Worm (Caenorhabditis elegans): ENCODE data around the gene srh-171.

srh-171 gene

ce11 chrV:19987684-19988083, 22.2 kb downstream of the srh-171 start, which contains the start of gene sri-67:
Gene sri-67, plus strand, starts transcription at chrV:19987984.
- no peak for TF ChIP-seq lin-32 (GFP tag; optimal IDR thresholded peaks at IDR 0.05)
- TF ChIP-seq ham-2 (GFP tag; optimal IDR thresholded peaks at IDR 0.05) = no peak
- TF ChIP-seq flh-1 (GFP tag; optimal IDR thresholded peaks at IDR 0.05) = no peak
- no peak for TF ChIP-seq bed-3 (GFP tag; optimal IDR thresholded peaks at IDR 0.05)
- TF ChIP-seq nhr-12 (tag; optimal IDR thresholded peaks at IDR 0.05) = no peak
- no peak for TF ChIP-seq nhr-76 (tag; optimal IDR thresholded peaks at IDR 0.05)
- no peak for TF ChIP-seq snpc-4 (tag; optimal IDR thresholded peaks at IDR 0.05)
- TF ChIP-seq cnd-1 (tag; optimal IDR thresholded peaks at IDR 0.05) = no peak

DNA sequence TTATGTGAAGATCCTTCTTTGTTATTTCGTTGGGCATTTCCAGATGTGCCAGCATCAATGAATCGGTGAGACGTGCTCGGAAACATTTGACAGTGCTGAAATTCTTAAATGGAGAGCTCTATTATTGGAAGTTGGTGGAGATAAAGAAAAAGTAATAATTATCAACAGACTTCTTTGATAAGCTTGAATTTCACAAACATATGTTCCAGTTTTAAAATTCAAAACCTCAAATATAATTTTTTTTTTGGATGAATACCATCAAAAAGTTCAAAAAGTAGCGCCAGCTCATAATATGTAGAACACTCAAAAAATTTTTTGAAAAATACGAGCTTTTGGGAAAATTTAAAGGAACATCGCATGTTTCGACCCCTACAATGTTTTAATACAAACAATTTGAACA, 28.6 kb downstream of the srh-171 start, which contains the start of gene Y60A3A.25:
TSS of gene Y60A3A.25 (minus strand) at position 101 of the 400 bp plus-strand sequence.
- no peak for TF ChIP-seq nhr-237 (tag; optimal IDR thresholded peaks at IDR 0.05)
- TF ChIP-seq unc-39 (tag; optimal IDR thresholded peaks at IDR 0.05) = no peak
- no peak for TF ChIP-seq M03D4.4 (tag; optimal IDR thresholded peaks at IDR 0.05)
- no peak for TF ChIP-seq cnd-1 (tag; optimal IDR thresholded peaks at IDR 0.05)
- TF ChIP-seq lin-32 (GFP tag; optimal IDR thresholded peaks at IDR 0.05) = no peak
- no peak for TF ChIP-seq ceh-39 (tag; optimal IDR thresholded peaks at IDR 0.05)
- no peak for TF ChIP-seq nhr-12 (tag; optimal IDR thresholded peaks at IDR 0.05)
- TF ChIP-seq ztf-11 (tag; optimal IDR thresholded peaks at IDR 0.05) = no peak
- TF ChIP-seq pha-4 (tag; optimal IDR thresholded peaks at IDR 0.05) = no peak
- no peak for TF ChIP-seq bed-3 (GFP tag; optimal IDR thresholded peaks at IDR 0.05)
- no peak for TF ChIP-seq hlh-1 (tag; optimal IDR thresholded peaks at IDR 0.05)
- TF ChIP-seq blmp-1 (tag; optimal IDR thresholded peaks at IDR 0.05) = no peak
- TF ChIP-seq mab-5 (tag; optimal IDR thresholded peaks at IDR 0.05) = no peak
- TF ChIP-seq sem-2 (GFP tag; optimal IDR thresholded peaks at IDR 0.05) = no peak
- no peak for TF ChIP-seq lin-13 (tag; optimal IDR thresholded peaks at IDR 0.05)
- no peak for TF ChIP-seq nhr-2 (tag; optimal IDR thresholded peaks at IDR 0.05)
- TF ChIP-seq ces-1 (GFP tag; optimal IDR thresholded peaks at IDR 0.05) = no peak
- no peak for TF ChIP-seq ham-2 (GFP tag; optimal IDR thresholded peaks at IDR 0.05)
- TF ChIP-seq unc-62 (GFP tag; optimal IDR thresholded peaks at IDR 0.05) = no peak
- TF ChIP-seq drap-1 (GFP tag; optimal IDR thresholded peaks at IDR 0.05) = no peak

DNA sequence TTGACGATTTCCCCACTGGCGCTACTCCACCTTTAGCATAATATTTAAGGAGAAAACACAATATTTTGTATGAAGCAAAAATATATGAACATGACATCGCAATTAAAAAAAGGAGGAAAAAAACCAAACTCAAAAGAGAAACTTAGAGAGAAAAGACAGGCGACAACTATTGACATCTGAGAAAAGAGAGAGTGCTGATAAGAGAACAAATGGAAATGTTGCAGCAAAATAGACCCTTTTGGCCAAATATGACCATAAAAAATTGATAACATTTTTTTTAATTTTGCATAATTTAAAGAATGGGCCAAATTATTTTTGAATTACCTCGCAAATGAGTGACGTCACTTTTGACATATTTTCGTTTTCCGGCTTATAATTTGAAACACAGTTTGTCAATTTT, 29.2 kb downstream of the srh-171 start:
- no peak for TF ChIP-seq tbx-8 (GFP tag; optimal IDR thresholded peaks at IDR 0.05)
- no peak for TF ChIP-seq ces-1 (GFP tag; optimal IDR thresholded peaks at IDR 0.05)
- no peak for TF ChIP-seq pha-4 (tag; optimal IDR thresholded peaks at IDR 0.05)
- TF ChIP-seq elt-1 (tag; optimal IDR thresholded peaks at IDR 0.05; ENCODE audit: borderline replicate concordance, insufficient read depth) = no peak
- no peak for TF ChIP-seq sem-2 (GFP tag; optimal IDR thresholded peaks at IDR 0.05)
- TF ChIP-seq elt-3 (tag; optimal IDR thresholded peaks at IDR 0.05) = no peak
- TF ChIP-seq bed-3 (GFP tag; optimal IDR thresholded peaks at IDR 0.05) = no peak
- no peak for TF ChIP-seq lsy-2 (tag; optimal IDR thresholded peaks at IDR 0.05)
- TF ChIP-seq unc-39 (tag; optimal IDR thresholded peaks at IDR 0.05) = no peak
- no peak for TF ChIP-seq hlh-1 (tag; optimal IDR thresholded peaks at IDR 0.05)
- no peak for TF ChIP-seq mab-5 (tag; optimal IDR thresholded peaks at IDR 0.05)
- TF ChIP-seq nhr-2 (tag; optimal IDR thresholded peaks at IDR 0.05) = no peak
- no peak for TF ChIP-seq ztf-11 (tag; optimal IDR thresholded peaks at IDR 0.05)

ce11 chrV:19997481-19997880, 32.0 kb downstream of the srh-171 start:
- no peak for TF ChIP-seq zip-8 (tag; optimal IDR thresholded peaks at IDR 0.05)
- TF ChIP-seq tbx-8 (GFP tag; optimal IDR thresholded peaks at IDR 0.05) = no peak
- no peak for TF ChIP-seq sptf-1 (tag; optimal IDR thresholded peaks at IDR 0.05)
- TF ChIP-seq mep-1 (tag; optimal IDR thresholded peaks at IDR 0.05) = no peak
- TF ChIP-seq cnd-1 (tag; optimal IDR thresholded peaks at IDR 0.05) = no peak
- no peak for TF ChIP-seq mab-5 (tag; optimal IDR thresholded peaks at IDR 0.05)
- no peak for TF ChIP-seq ceh-43 (GFP tag; optimal IDR thresholded peaks at IDR 0.05)
- TF ChIP-seq flh-1 (GFP tag; optimal IDR thresholded peaks at IDR 0.05) = no peak
- TF ChIP-seq nhr-237 (tag; optimal IDR thresholded peaks at IDR 0.05) = no peak
- TF ChIP-seq M03D4.4 (tag; optimal IDR thresholded peaks at IDR 0.05) = no peak
- no peak for TF ChIP-seq pha-4 (tag; optimal IDR thresholded peaks at IDR 0.05)

DNA sequence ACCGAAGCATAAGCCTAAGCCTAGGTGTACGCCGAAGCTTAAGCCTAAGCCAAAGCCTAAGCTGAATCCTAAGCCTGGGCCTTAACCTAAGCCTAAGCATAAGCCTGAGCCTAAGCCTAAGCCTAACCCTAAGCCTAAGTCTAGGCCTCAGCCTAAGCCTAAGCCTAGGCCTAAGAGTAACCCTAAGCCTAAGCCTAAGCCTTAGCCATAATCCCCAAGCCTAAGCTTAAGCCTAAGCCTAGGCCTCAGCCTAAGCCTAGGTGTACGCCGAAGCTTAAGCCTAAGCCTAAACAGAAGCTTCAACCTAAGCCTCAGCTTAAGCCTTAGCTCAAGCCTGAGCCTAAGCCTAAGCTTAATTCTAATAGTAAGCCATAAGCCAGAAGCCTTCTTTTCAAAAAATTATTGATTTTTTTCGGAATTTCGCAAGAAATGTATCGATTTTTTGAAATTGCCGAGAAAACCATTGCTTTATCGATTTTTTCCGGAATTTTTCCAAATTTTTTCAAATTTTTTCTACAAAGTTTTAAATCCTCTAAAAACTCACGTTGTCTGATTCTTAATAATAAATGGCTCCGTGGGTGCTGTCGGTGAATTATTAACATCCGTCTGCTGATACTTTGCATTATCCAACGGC, 32.8 kb downstream of the srh-171 start:
- peak; percentile 62 for TF ChIP-seq ham-2 (GFP tag; optimal IDR thresholded peaks at IDR 0.05)
- TF ChIP-seq mep-1 (tag; optimal IDR thresholded peaks at IDR 0.05) = no peak
